Worm (Caenorhabditis elegans): ENCODE results near the gene fbxb-82.
A peak's percentile ranks its signal among the peaks of the same experiment; 100 is the strongest.

The fbxb-82 gene

DNA sequence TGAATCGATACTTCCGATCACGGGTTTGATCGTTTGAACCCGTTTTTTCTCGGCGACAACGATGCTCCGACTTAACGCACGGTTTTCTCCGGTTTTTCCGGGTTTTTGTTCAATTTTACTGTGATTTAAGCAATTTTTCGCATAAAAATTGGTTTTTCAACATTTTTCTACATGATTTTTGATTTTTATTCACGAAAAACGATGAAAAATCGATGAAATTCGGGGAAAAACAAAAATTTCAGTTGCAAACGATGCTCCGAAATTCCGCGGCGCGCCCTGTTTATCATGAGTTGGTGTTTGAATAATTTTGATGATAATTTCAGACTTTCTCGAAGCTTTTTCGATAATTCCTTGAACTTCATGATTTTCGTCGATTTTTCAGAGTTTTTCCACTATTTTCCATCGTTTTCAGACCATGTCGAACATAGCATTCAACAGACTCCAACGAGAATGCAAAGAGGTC lies 45.4 kb upstream of the fbxb-82 start, which contains the start of gene ubc-20 (continued):
- peak; percentile 38 for TF ChIP-seq irx-1 (tag; optimal IDR thresholded peaks at IDR 0.05)
- TF ChIP-seq blmp-1 (tag; optimal IDR thresholded peaks at IDR 0.05), result peak; percentile 12
- TF ChIP-seq nhr-71 (tag; optimal IDR thresholded peaks at IDR 0.05), result peak; percentile 38
- TF ChIP-seq unc-62 (GFP tag; optimal IDR thresholded peaks at IDR 0.05), result no peak
- TF ChIP-seq nhr-84 (tag; optimal IDR thresholded peaks at IDR 0.05), result no peak
- TF ChIP-seq egl-13 (tag; optimal IDR thresholded peaks at IDR 0.05), result no peak
- TF ChIP-seq fkh-8 (tag; optimal IDR thresholded peaks at IDR 0.05), result no peak
- TF ChIP-seq lin-39 (tag; optimal IDR thresholded peaks at IDR 0.05), result no peak
- peak; percentile 7 for TF ChIP-seq xbp-1 (tag; optimal IDR thresholded peaks at IDR 0.05)
- TF ChIP-seq snu-23 (GFP tag; optimal IDR thresholded peaks at IDR 0.05), result peak; percentile 48

DNA sequence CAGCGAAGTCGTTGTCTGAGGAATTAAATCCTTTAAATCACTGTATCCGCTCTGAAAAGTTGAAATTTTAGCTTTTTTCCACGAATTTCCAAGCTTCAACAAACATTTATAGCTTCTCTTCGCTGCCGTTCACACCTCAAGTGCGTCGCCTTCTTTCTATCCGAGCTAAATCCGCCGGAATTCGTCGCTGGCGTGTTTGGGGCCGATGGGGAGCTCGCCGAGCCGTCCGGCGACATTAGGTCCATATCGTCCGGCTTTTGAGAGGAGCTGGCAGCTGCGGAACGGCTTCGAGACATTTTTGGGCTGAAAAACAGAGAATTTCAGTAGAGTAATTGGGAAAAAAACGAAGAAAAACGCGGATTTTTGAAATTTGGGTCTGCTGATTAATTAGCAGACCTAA lies 44.8 kb upstream of the fbxb-82 start, which contains the start of gene mxl-2:
mxl-2 (minus strand) TSS at position 303 of the 400 bp plus-strand sequence.
- TF ChIP-seq efl-1 (optimal IDR thresholded peaks at IDR 0.05) (no peak), efl-1 (GFP tag; optimal IDR thresholded peaks at IDR 0.05 in 1 of 2) (peak in 1 of 2 experiments; percentile 22), hlh-17 (GFP tag; optimal IDR thresholded peaks at IDR 0.05; ENCODE audit: borderline replicate concordance) (no peak), ets-5 (GFP tag; IDR thresholded peaks at IDR 0.05) (no peak), fkh-10 (GFP tag; optimal IDR thresholded peaks at IDR 0.05) (no peak), ztf-4 (tag; optimal IDR thresholded peaks at IDR 0.05) (no peak)

DNA sequence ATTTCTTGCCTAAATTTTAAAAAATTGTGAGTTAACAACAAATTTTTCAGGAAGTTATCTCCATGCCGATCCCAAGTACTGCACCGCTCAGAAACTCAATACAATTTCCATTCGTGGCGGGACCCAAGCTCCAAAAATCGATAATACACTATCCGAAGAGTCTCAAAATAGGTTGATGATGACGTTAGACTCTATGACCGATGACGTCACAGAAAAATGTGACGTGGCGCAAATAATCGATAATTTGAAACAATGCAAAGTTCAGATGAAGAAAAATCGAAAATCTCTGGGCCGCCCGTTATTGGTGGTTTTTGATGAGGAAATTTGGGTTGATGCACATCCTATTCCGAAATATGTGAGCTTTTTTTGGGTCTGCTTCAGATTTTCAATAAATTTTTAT lies 41.3 kb upstream of the fbxb-82 start:
- no peak for TF ChIP-seq efl-1 (optimal IDR thresholded peaks at IDR 0.05)
- peak in 1 of 2 experiments; percentile 64 for TF ChIP-seq efl-1 (GFP tag; optimal IDR thresholded peaks at IDR 0.05 in 1 of 2)
- TF ChIP-seq hlh-17 (GFP tag; optimal IDR thresholded peaks at IDR 0.05; ENCODE audit: borderline replicate concordance), result no peak
- TF ChIP-seq nhr-90 (tag; optimal IDR thresholded peaks at IDR 0.05; ENCODE audit: poor library complexity), result no peak
- no peak for TF ChIP-seq ets-5 (GFP tag; IDR thresholded peaks at IDR 0.05)
- TF ChIP-seq efl-3 (GFP tag; optimal IDR thresholded peaks at IDR 0.05), result no peak

DNA sequence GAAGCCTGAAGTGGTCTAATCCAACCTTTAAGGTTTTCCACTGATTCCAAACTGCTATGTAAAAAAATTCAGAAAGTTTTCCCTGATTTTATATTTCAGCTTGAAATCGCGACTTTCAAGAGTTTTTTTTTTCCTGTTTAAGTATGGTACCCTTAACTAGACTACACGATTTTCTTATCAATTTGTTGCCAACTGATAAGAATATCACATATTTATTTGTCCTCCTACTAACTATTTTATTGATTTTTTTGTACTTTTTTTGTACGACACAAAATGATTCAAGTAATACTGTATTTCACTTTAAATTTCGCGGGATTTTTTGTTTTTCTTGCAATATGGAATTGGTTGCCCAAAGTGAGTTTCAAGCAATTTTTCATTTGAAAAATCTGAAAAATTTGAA lies 40.1 kb upstream of the fbxb-82 start:
- TF ChIP-seq elt-2 (tag; optimal IDR thresholded peaks at IDR 0.05) (peak; percentile 39), fkh-8 (tag; optimal IDR thresholded peaks at IDR 0.05) (no peak)

DNA sequence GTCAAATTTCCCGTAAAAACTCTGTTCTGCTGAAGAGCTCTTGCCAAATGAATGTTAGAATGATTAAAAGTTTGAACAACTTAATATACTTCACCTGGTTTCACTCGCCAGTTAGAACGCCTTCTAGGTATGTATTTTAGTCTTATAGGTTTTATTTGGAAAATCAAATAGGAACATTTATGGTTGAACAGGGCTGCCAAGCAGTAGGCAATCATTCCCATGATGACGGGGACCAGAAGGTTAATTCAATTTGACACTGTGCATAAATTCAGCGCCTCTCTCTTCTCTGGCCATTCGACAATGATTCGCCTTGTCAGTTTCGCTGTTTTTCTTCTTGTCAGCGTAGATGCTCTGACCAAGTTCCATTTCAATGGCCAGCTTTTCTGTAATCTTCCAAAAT lies 39.1 kb upstream of the fbxb-82 start, which contains the start of gene F40G9.15:
F40G9.15 (plus strand) TSS at position 301 of the 400 bp plus-strand sequence.
- TF ChIP-seq isw-1 (GFP tag; IDR thresholded peaks at IDR 0.05) (no peak), pqm-1 (tag; optimal IDR thresholded peaks at IDR 0.05) (no peak), C16A3.4 (tag; optimal IDR thresholded peaks at IDR 0.05) (no peak), lir-3 (tag; optimal IDR thresholded peaks at IDR 0.05; ENCODE audit: poor library complexity) (no peak), zag-1 (tag; optimal IDR thresholded peaks at IDR 0.05) (no peak), ama-1 (optimal IDR thresholded peaks at IDR 0.05) (no peak), mab-9 (GFP tag; IDR thresholded peaks at IDR 0.05) (no peak), fos-1 (tag; optimal IDR thresholded peaks at IDR 0.05) (no peak), swsn-7 (tag; optimal IDR thresholded peaks at IDR 0.05) (no peak), nhr-20 (tag; optimal IDR thresholded peaks at IDR 0.05) (no peak), nhr-76 (tag; optimal IDR thresholded peaks at IDR 0.05) (no peak), snu-23 (GFP tag; optimal IDR thresholded peaks at IDR 0.05) (no peak)

DNA sequence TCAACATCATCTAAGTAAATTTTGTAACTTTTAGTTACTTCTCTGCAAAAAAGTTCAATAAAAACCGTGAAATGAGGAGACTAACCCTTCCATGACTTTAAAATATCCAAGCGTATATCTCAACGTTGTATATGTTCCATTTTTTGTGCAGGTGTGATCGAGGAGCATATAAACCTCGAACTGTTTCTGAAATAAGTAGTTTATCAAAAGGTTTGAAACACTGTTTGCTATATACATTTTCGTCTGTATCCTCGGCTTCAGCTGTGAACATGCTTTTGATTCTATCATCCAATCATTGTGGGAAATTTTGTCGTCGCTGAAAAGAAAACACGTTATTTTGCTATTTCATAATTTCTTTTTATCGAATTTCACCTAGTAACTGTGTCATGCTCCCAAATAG lies 37.9 kb upstream of the fbxb-82 start, which contains the start of gene F40G9.5:
F40G9.5 (plus strand) TSS at position 301 of the 400 bp plus-strand sequence.
- TF ChIP-seq sox-4 (tag; optimal IDR thresholded peaks at IDR 0.05), result no peak
- no peak for TF ChIP-seq sup-37 (GFP tag; optimal IDR thresholded peaks at IDR 0.05)
- TF ChIP-seq hlh-17 (GFP tag; optimal IDR thresholded peaks at IDR 0.05; ENCODE audit: borderline replicate concordance), result no peak
- no peak for TF ChIP-seq C16A3.4 (tag; optimal IDR thresholded peaks at IDR 0.05)
- no peak for TF ChIP-seq grh-1 (GFP tag; IDR thresholded peaks at IDR 0.05)
- TF ChIP-seq unc-98 (GFP tag; IDR thresholded peaks at IDR 0.05), result no peak
- TF ChIP-seq nhr-71 (tag; optimal IDR thresholded peaks at IDR 0.05), result no peak
- no peak for TF ChIP-seq tbx-2 (tag; optimal IDR thresholded peaks at IDR 0.05)
- TF ChIP-seq nhr-237 (tag; optimal IDR thresholded peaks at IDR 0.05), result no peak
- TF ChIP-seq unc-86 (tag; optimal IDR thresholded peaks at IDR 0.05), result no peak
- no peak for TF ChIP-seq blmp-1 (tag; optimal IDR thresholded peaks at IDR 0.05)
- TF ChIP-seq jun-1 (tag; optimal IDR thresholded peaks at IDR 0.05), result no peak
- TF ChIP-seq C04F5.9 (tag; optimal IDR thresholded peaks at IDR 0.05), result no peak
- TF ChIP-seq zip-4 (GFP tag; optimal IDR thresholded peaks at IDR 0.05), result no peak
- no peak for TF ChIP-seq fkh-10 (GFP tag; optimal IDR thresholded peaks at IDR 0.05)
- no peak for TF ChIP-seq ets-5 (GFP tag; IDR thresholded peaks at IDR 0.05)
- no peak for TF ChIP-seq ztf-4 (tag; optimal IDR thresholded peaks at IDR 0.05)
- TF ChIP-seq lir-3 (tag; optimal IDR thresholded peaks at IDR 0.05; ENCODE audit: poor library complexity), result no peak
